Worm (Caenorhabditis elegans) whole organism, L3 larva: ENCODE results near the gene sid-2.

Source experiments
- elt-2 ChIP-seq: sonication (generic microtip); optimal IDR thresholded peaks from 2 replicates; lab custom pipeline; 2016; ENCODE audit warnings: missing genetic modification reagents, mild to moderate bottlenecking, missing genetic modification characterization, missing compliant biosample characterization
- fkh-10 ChIP-seq: sonication (generic microtip); optimal IDR thresholded peaks from 2 replicates; lab custom pipeline; 2017; ENCODE audit warnings: missing biosample characterization, missing genetic modification reagents, missing genetic modification characterization
- jun-1 ChIP-seq: fragments of 150-350 bp; optimal IDR thresholded peaks from 2 replicates; lab custom pipeline; 2014; ENCODE audit warnings: missing biosample characterization, missing genetic modification reagents, missing genetic modification characterization
- nhr-12 ChIP-seq: fragments of 150-350 bp; optimal IDR thresholded peaks from 2 replicates; lab custom pipeline; 2014; ENCODE audit warnings: missing biosample characterization, missing genetic modification characterization
- nhr-23 ChIP-seq: fragments of 150-350 bp; optimal IDR thresholded peaks from 2 replicates; lab custom pipeline; 2014; ENCODE audit warnings: missing biosample characterization, missing genetic modification reagents, missing genetic modification characterization
- unc-62 ChIP-seq: fragments of 150-350 bp; sonication (generic microtip); optimal IDR thresholded peaks from 4 replicates; lab custom pipeline; 2014; ENCODE audit warnings: missing biosample characterization, missing genetic modification reagents, missing genetic modification characterization

DNA sequence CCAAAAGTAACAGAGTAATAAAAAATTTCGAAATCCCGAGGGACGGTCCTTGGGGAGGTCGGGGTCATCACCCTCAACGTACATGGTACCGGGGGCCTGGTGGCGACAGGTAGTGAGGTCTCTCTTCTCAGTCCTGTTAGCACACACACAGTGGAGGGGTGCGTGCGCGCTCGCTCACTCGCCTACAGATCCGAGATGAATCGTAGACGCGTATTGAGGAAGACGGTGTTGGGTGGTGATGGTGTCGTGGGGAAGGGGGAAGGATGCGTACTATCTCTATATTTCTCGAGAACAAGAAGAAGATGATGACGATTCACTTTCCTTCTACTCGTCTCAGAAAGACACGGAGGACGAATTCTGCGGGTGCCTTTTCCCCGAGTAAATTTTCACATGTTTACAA is 34.6 kb downstream of the sid-2 start:
- TF ChIP-seq nhr-12 (tag; lab: Kevin White, UChicago) (no peak), jun-1 (tag; lab: Kevin White, UChicago) (no peak), unc-62 (no peak), fkh-10 (GFP tag; lab: Kevin White, UChicago) (no peak), nhr-23 (tag; lab: Kevin White, UChicago) (no peak), elt-2 (tag; lab: Kevin White, UChicago) (no peak)
